Worm (Caenorhabditis elegans) whole organism, mixed stage, embryonic: ENCODE results near the gene vab-19.

ENCODE experiments used
- M03D4.4 ChIP-seq: sonication (generic microtip); optimal IDR thresholded peaks from 2 replicates; lab custom pipeline; 2017; ENCODE audit warnings: mild to moderate bottlenecking, missing genetic modification characterization, missing compliant biosample characterization
- bed-3 ChIP-seq: fragments of 200-800 bp; sonication (Bioruptor generic); optimal IDR thresholded peaks from 3 replicates; lab custom pipeline; 2018; ENCODE audit warnings: mild to moderate bottlenecking, missing genetic modification characterization, moderate library complexity, missing compliant biosample characterization
- blmp-1 ChIP-seq: fragments of 150-350 bp; optimal IDR thresholded peaks from 2 replicates; lab custom pipeline; 2014; ENCODE audit warnings: missing biosample characterization, missing genetic modification characterization
- ceh-39 ChIP-seq: fragments of 150-350 bp; optimal IDR thresholded peaks from 2 replicates; lab custom pipeline; 2014; ENCODE audit warnings: missing biosample characterization, missing genetic modification characterization
- ces-1 ChIP-seq: fragments of 150-350 bp; optimal IDR thresholded peaks from 2 replicates; lab custom pipeline; 2014; ENCODE audit warnings: missing biosample characterization, missing genetic modification reagents, missing genetic modification characterization
- cnd-1 ChIP-seq: fragments of 200-800 bp; sonication (Bioruptor generic); optimal IDR thresholded peaks from 2 replicates; lab custom pipeline; 2018; ENCODE audit warnings: mild to moderate bottlenecking, missing genetic modification characterization, missing compliant biosample characterization
- drap-1 ChIP-seq: fragments of 200-800 bp; sonication (Bioruptor generic); optimal IDR thresholded peaks from 3 replicates; lab custom pipeline; 2018; ENCODE audit warnings: mild to moderate bottlenecking, missing genetic modification characterization, missing compliant biosample characterization
- elt-1 ChIP-seq: sonication (generic microtip); optimal IDR thresholded peaks from 2 replicates; lab custom pipeline; 2017; ENCODE audit warnings: missing genetic modification characterization, mild to moderate bottlenecking, missing compliant biosample characterization, antibody characterized with exemption, moderate library complexity, borderline replicate concordance; ENCODE audit not compliant: insufficient read depth
- elt-3 ChIP-seq: fragments of 150-350 bp; optimal IDR thresholded peaks from 2 replicates; lab custom pipeline; 2014; ENCODE audit warnings: missing biosample characterization, missing genetic modification characterization
- ham-2 ChIP-seq: fragments of 200-800 bp; sonication (Bioruptor generic); optimal IDR thresholded peaks from 2 replicates; lab custom pipeline; 2018; ENCODE audit warnings: mild to moderate bottlenecking, missing genetic modification characterization, missing compliant biosample characterization
- hlh-1 ChIP-seq: fragments of 150-350 bp; optimal IDR thresholded peaks from 2 replicates; lab custom pipeline; 2014; ENCODE audit warnings: missing biosample characterization, missing genetic modification reagents, missing genetic modification characterization
- lin-13 ChIP-seq: fragments of 150-350 bp; optimal IDR thresholded peaks from 2 replicates; lab custom pipeline; 2014; ENCODE audit warnings: missing biosample characterization, missing genetic modification characterization
- lin-32 ChIP-seq: fragments of 200-800 bp; sonication (Bioruptor generic); optimal IDR thresholded peaks from 2 replicates; lab custom pipeline; 2018; ENCODE audit warnings: mild to moderate bottlenecking, missing genetic modification characterization, missing compliant biosample characterization
- lsy-2 ChIP-seq: fragments of 150-350 bp; optimal IDR thresholded peaks from 2 replicates; lab custom pipeline; 2014; ENCODE audit warnings: missing biosample characterization, missing genetic modification characterization
- mab-5 ChIP-seq: fragments of 150-350 bp; optimal IDR thresholded peaks from 2 replicates; lab custom pipeline; 2014; ENCODE audit warnings: missing biosample characterization, missing genetic modification characterization
- mep-1 ChIP-seq: fragments of 150-350 bp; optimal IDR thresholded peaks from 2 replicates; lab custom pipeline; 2017; ENCODE audit warnings: missing biosample characterization, missing genetic modification reagents, missing genetic modification characterization, inconsistent platforms
- mls-2 ChIP-seq: sonication (generic microtip); optimal IDR thresholded peaks from 2 replicates; lab custom pipeline; 2016; ENCODE audit warnings: mild to moderate bottlenecking, missing genetic modification characterization, moderate library complexity, missing compliant biosample characterization
- nhr-12 ChIP-seq: fragments of 150-350 bp; optimal IDR thresholded peaks from 2 replicates; lab custom pipeline; 2014; ENCODE audit warnings: missing biosample characterization, missing genetic modification characterization
- nhr-237 ChIP-seq: fragments of 150-350 bp; optimal IDR thresholded peaks from 2 replicates; lab custom pipeline; 2014; ENCODE audit warnings: missing biosample characterization, missing genetic modification characterization
- nhr-28 ChIP-seq: fragments of 150-350 bp; optimal IDR thresholded peaks from 2 replicates; lab custom pipeline; 2014; ENCODE audit warnings: missing biosample characterization, missing genetic modification characterization
- nhr-76 ChIP-seq: sonication (generic microtip); optimal IDR thresholded peaks from 2 replicates; lab custom pipeline; 2017; ENCODE audit warnings: missing biosample characterization, missing genetic modification characterization
- pha-4 ChIP-seq: fragments of 150-350 bp; optimal IDR thresholded peaks from 2 replicates; lab custom pipeline; 2018; ENCODE audit warnings: missing biosample characterization, missing genetic modification reagents, missing genetic modification characterization
- sem-2 ChIP-seq: fragments of 200-800 bp; sonication (Bioruptor generic); optimal IDR thresholded peaks from 2 replicates; lab custom pipeline; 2018; ENCODE audit warnings: mild to moderate bottlenecking, missing genetic modification characterization, missing compliant biosample characterization
- snpc-4 ChIP-seq: fragments of 150-350 bp; optimal IDR thresholded peaks from 2 replicates; lab custom pipeline; 2014; ENCODE audit warnings: missing biosample characterization, missing genetic modification characterization
- sptf-1 ChIP-seq: sonication (generic microtip); optimal IDR thresholded peaks from 2 replicates; lab custom pipeline; 2017; ENCODE audit warnings: mild to moderate bottlenecking, missing genetic modification characterization, moderate library complexity, missing compliant biosample characterization
- tbx-8 ChIP-seq: fragments of 200-800 bp; sonication (Bioruptor generic); optimal IDR thresholded peaks from 2 replicates; lab custom pipeline; 2018; ENCODE audit warnings: mild to moderate bottlenecking, missing genetic modification characterization, moderate library complexity, missing compliant biosample characterization
- unc-120 ChIP-seq: sonication (generic microtip); optimal IDR thresholded peaks from 2 replicates; lab custom pipeline; 2017; ENCODE audit warnings: missing genetic modification characterization, missing compliant biosample characterization; ENCODE audit not compliant: poor library complexity, severe bottlenecking
- unc-39 ChIP-seq: fragments of 150-350 bp; optimal IDR thresholded peaks from 2 replicates; lab custom pipeline; 2014; ENCODE audit warnings: missing biosample characterization, missing genetic modification characterization
- zip-8 ChIP-seq: fragments of 150-350 bp; optimal IDR thresholded peaks from 2 replicates; lab custom pipeline; 2014; ENCODE audit warnings: missing biosample characterization, missing genetic modification characterization

Gene vab-19

DNA sequence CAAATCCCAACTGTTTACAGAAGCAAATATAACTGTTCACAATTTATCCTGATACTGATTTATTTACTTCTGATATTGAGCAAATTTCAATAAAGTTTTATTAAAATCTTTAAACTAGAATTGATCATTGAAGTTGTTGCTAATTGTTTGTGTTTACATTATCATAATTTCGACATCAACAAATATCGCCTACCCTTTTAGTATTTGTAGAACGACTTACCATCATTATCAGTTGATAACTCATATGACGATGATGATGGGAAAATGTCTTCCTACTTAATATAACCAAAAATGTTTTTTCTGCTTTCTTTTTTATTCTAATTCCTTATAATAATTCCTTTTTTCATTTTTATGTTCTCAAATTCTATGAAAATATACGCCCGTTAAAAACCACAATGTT is 22.4 kb upstream of the vab-19 start:
- TF ChIP-seq tbx-8 (GFP tag; lab: Kevin White, UChicago) (no peak), ces-1 (GFP tag; lab: Kevin White, UChicago) (no peak), lin-13 (tag; lab: Kevin White, UChicago) (no peak), snpc-4 (no peak), bed-3 (GFP tag; lab: Kevin White, UChicago) (no peak), sem-2 (no peak), unc-120 (tag; lab: Kevin White, UChicago) (no peak), pha-4 (tag; lab: Kevin White, UChicago) (no peak), lsy-2 (tag; lab: Kevin White, UChicago) (no peak), blmp-1 (tag; lab: Kevin White, UChicago) (no peak), unc-39 (no peak)

DNA sequence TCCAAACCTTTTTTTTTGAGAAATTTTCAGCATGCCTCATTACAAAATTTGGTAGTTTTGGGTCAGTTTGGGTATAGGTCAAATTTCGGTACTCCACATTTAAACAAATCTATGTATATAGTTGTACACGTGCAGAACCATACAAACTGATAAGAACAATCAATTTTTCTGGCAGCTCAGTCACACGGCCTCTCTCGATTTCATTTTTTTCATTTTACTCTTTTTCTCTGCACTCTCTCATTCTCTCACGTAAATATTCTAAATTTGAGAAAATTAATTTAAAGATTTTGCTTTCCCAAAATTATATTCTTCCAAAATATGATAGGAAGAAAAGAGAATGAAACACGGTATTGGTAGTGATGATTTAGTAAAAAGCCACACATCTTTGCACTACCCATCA is 21.9 kb upstream of the vab-19 start:
- TF ChIP-seq cnd-1 (tag; lab: Kevin White, UChicago) (no peak), nhr-28 (tag; lab: Kevin White, UChicago) (no peak), elt-3 (tag; lab: Kevin White, UChicago) (no peak), nhr-237 (tag; lab: Kevin White, UChicago) (no peak), lin-32 (no peak)
- TF ChIP-seq, all 35 proteins: peak for 0

DNA sequence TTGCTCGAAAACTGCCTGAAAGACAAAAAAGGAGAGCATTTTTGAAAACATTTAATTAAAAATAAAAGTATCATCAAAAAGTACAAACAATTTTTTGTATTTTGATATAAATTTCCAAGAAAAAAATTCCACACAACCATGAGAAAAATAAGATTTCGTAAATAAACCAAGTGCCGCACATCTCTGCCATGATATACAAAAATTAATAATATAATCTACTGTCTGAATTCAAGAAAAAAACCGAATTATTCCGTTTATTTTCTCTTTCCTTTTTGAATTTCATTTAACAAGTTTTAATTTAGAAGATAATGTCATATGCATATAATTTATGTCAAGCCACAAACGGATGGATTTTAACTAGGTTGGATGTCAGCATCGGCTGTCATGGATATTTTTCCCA is 21.2 kb upstream of the vab-19 start, which contains the start of gene F42G2.2:
Gene F42G2.2 (plus strand): TSS at position 301 of the 400 bp plus-strand sequence.
- no peak for TF ChIP-seq sem-2
- TF ChIP-seq lsy-2 (tag; lab: Kevin White, UChicago), result no peak
- no peak for TF ChIP-seq zip-8 (tag; lab: Kevin White, UChicago)
- no peak for TF ChIP-seq unc-120 (tag; lab: Kevin White, UChicago)
- no peak for TF ChIP-seq mep-1
- TF ChIP-seq unc-39, result no peak
- no peak for TF ChIP-seq sptf-1 (tag; lab: Kevin White, UChicago)
- TF ChIP-seq blmp-1 (tag; lab: Kevin White, UChicago), result no peak
- no peak for TF ChIP-seq M03D4.4 (tag; lab: Kevin White, UChicago)

DNA sequence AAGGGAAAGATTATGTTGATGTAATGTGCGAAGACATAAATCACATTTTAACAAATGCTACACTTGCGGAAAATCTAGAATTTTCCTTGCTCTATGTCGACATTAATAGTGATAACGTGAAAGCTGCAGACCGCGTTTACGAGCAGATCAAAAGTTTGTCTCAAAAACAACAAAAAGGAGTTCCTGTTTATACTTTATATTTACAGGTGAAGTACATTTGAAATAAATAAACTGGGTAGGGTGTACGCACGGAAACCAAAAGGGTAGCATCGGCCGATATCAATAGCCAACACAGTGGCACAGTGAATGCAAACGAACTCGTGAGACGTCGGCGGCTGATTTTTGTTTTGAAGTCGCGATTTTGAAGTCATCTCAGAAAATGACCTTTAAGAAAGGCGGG is 20.7 kb upstream of the vab-19 start:
- TF ChIP-seq sem-2, result no peak
- no peak for TF ChIP-seq hlh-1 (tag; lab: Kevin White, UChicago)
- TF ChIP-seq nhr-237 (tag; lab: Kevin White, UChicago), result no peak
- TF ChIP-seq nhr-12 (tag; lab: Kevin White, UChicago), result no peak
- no peak for TF ChIP-seq ces-1 (GFP tag; lab: Kevin White, UChicago)
- no peak for TF ChIP-seq lin-13 (tag; lab: Kevin White, UChicago)
- no peak for TF ChIP-seq mab-5
- TF ChIP-seq tbx-8 (GFP tag; lab: Kevin White, UChicago), result no peak
- TF ChIP-seq bed-3 (GFP tag; lab: Kevin White, UChicago), result no peak
- no peak for TF ChIP-seq mls-2 (tag; lab: Kevin White, UChicago)
- no peak for TF ChIP-seq unc-39
- TF ChIP-seq lin-32, result no peak
- TF ChIP-seq, all 35 proteins: peak for 0

DNA sequence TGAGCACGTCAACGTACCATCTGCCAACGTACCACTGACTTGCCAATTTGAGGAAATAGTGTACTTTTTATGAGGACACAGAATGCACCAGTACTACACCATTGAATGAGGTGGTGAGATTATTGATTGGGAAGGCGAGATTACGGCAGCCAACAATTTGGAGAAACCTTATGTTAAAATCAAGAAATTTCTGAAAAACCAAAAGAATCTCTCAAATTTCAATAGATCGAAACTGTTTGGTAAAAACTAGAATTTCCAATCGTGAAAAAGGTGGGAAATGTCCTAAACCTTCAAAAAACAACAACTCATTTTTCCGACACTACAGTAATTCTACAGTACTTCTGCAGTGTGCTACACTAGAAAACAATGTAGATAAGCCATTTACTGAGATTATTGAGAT is 11.1 kb upstream of the vab-19 start, which contains the start of gene ceh-86:
Gene ceh-86 (minus strand): TSS at position 101 of the 400 bp plus-strand sequence.
- TF ChIP-seq hlh-1 (tag; lab: Kevin White, UChicago) (no peak), cnd-1 (tag; lab: Kevin White, UChicago) (peak; percentile 55), mep-1 (no peak), lin-32 (no peak), mab-5 (no peak), M03D4.4 (tag; lab: Kevin White, UChicago) (no peak), drap-1 (GFP tag; lab: Kevin White, UChicago) (no peak), ceh-39 (tag; lab: Kevin White, UChicago) (peak; percentile 6), pha-4 (tag; lab: Kevin White, UChicago) (no peak)

DNA sequence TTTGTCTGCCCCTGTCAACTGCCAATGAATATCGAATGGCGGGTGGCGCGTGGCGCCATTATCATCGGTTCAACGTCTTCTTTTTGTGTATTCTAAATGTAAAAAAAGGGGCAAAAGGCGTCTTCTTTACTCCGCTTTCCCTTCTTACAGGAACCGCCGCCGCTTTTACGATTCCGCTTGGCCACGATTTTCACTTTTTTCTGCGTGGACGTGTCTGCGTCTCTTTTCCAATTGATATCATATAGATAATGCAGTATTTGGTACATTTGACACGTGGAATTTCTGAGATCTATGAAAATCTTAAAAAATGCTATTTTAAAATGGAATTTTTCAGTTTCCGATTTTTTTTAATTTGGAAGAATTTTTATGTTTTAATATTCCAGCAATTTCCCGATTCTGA is 7.5 kb upstream of the vab-19 start:
- TF ChIP-seq blmp-1 (tag; lab: Kevin White, UChicago) (peak; percentile 76), nhr-12 (tag; lab: Kevin White, UChicago) (no peak)
- TF ChIP-seq, all 35 proteins: peak for 1

DNA sequence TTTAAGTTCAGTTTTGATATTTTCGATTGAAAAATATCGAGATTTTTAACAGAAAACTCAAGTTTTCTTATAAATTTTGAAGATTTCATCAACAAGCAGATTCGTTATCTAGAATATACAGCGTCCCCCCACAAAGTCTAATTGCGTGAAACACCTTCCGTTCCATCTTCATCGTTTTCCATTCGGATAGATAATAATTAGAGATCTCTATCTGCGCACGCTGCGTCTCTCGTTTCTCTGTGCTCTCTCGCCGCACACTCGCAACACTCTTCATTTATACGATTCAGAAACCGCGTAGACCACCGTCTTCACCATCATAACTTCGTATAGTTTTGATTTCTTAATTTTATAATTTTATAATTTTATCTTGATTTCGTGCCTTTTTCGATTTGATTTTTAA is 6.3 kb upstream of the vab-19 start:
- no peak for TF ChIP-seq unc-120 (tag; lab: Kevin White, UChicago)
- TF ChIP-seq nhr-76 (tag; lab: Kevin White, UChicago), result no peak
- TF ChIP-seq ham-2, result no peak
- peak; percentile 97 for TF ChIP-seq elt-1 (tag; lab: Kevin White, UChicago)
